Worm (Caenorhabditis elegans) whole organism, late embryonic: ENCODE results near the gene pkc-1.

Experiments used
- C08G9.2 ChIP-seq: sonication (generic microtip); optimal IDR thresholded peaks from 2 replicates; lab custom pipeline; 2016; ENCODE audit warnings: mild to moderate bottlenecking, missing genetic modification characterization, moderate library complexity, missing compliant biosample characterization
- C38D4.7 ChIP-seq: fragments of 200-800 bp; sonication (Bioruptor generic); optimal IDR thresholded peaks from 2 replicates; lab custom pipeline; 2018; ENCODE audit warnings: mild to moderate bottlenecking, missing genetic modification characterization, moderate library complexity, missing compliant biosample characterization
- K02D7.2 ChIP-seq: sonication (generic microtip); optimal IDR thresholded peaks from 2 replicates; lab custom pipeline; 2017; ENCODE audit warnings: mild to moderate bottlenecking, missing genetic modification characterization, missing compliant biosample characterization
- K09A11.1 ChIP-seq: sonication (generic microtip); optimal IDR thresholded peaks from 2 replicates; lab custom pipeline; 2017; ENCODE audit warnings: antibody characterized with exemption, mild to moderate bottlenecking, missing genetic modification characterization, missing compliant biosample characterization; ENCODE audit not compliant: insufficient read depth
- T23F11.4 ChIP-seq: fragments of 200-800 bp; sonication (Bioruptor generic); optimal IDR thresholded peaks from 2 replicates; lab custom pipeline; 2018; ENCODE audit warnings: mild to moderate bottlenecking, missing genetic modification characterization, missing compliant biosample characterization
- Y22D7AL.16 ChIP-seq: sonication (generic microtip); optimal IDR thresholded peaks from 2 replicates; lab custom pipeline; 2016; ENCODE audit warnings: missing genetic modification characterization, missing compliant biosample characterization
- ama-1 ChIP-seq: fragments of 150-350 bp; optimal IDR thresholded peaks from 2 replicates; lab custom pipeline; 2014
- ceh-14 ChIP-seq: sonication (generic microtip); optimal IDR thresholded peaks from 2 replicates; lab custom pipeline; 2016; ENCODE audit warnings: missing genotype, missing genetic modification characterization, missing compliant biosample characterization
- ceh-19 ChIP-seq: fragments of 200-800 bp; sonication (Bioruptor generic); optimal IDR thresholded peaks from 2 replicates; lab custom pipeline; 2018; ENCODE audit warnings: mild to moderate bottlenecking, missing genetic modification characterization, missing compliant biosample characterization
- ceh-22 ChIP-seq: sonication (generic microtip); optimal IDR thresholded peaks from 2 replicates; lab custom pipeline; 2017; ENCODE audit warnings: missing biosample characterization, missing genetic modification characterization
- ceh-24 ChIP-seq: sonication (generic microtip); optimal IDR thresholded peaks from 2 replicates; lab custom pipeline; 2016; ENCODE audit warnings: mild to moderate bottlenecking, missing genetic modification characterization, missing compliant biosample characterization
- ceh-34 ChIP-seq: sonication (generic microtip); optimal IDR thresholded peaks from 2 replicates; lab custom pipeline; 2016; ENCODE audit warnings: mild to moderate bottlenecking, missing genetic modification characterization, missing compliant biosample characterization
- ceh-48 ChIP-seq: sonication (generic microtip); optimal IDR thresholded peaks from 2 replicates; lab custom pipeline; 2016; ENCODE audit warnings: missing genetic modification characterization, inconsistent platforms, missing compliant biosample characterization
- ceh-9 ChIP-seq: sonication (generic microtip); optimal IDR thresholded peaks from 2 replicates; lab custom pipeline; 2016; ENCODE audit warnings: mild to moderate bottlenecking, missing genetic modification characterization, inconsistent platforms, missing compliant biosample characterization
- dve-1 ChIP-seq: sonication (generic microtip); optimal IDR thresholded peaks from 2 replicates; lab custom pipeline; 2017; ENCODE audit warnings: antibody characterized with exemption, mild to moderate bottlenecking, missing genetic modification characterization, missing compliant biosample characterization
- elt-4 ChIP-seq: sonication (generic microtip); optimal IDR thresholded peaks from 2 replicates; lab custom pipeline; 2016; ENCODE audit warnings: missing genetic modification characterization, missing compliant biosample characterization
- ets-4 ChIP-seq: sonication (generic microtip); optimal IDR thresholded peaks from 2 replicates; lab custom pipeline; 2016; ENCODE audit warnings: missing genetic modification characterization, missing compliant biosample characterization
- fax-1 ChIP-seq: sonication (generic microtip); optimal IDR thresholded peaks from 2 replicates; lab custom pipeline; 2016; ENCODE audit warnings: missing genotype, missing genetic modification characterization, missing compliant biosample characterization
- fkh-10 ChIP-seq: fragments of 150-350 bp; optimal IDR thresholded peaks from 2 replicates; lab custom pipeline; 2014; ENCODE audit warnings: missing biosample characterization, missing genetic modification reagents, missing genetic modification characterization
- hlh-13 ChIP-seq: fragments of 200-800 bp; sonication (Bioruptor generic); optimal IDR thresholded peaks from 2 replicates; lab custom pipeline; 2018; ENCODE audit warnings: mild to moderate bottlenecking, missing genetic modification characterization, missing compliant biosample characterization
- hlh-15 ChIP-seq: sonication (generic microtip); optimal IDR thresholded peaks from 2 replicates; lab custom pipeline; 2016; ENCODE audit warnings: missing genetic modification characterization, missing compliant biosample characterization
- hlh-30 ChIP-seq: sonication (generic microtip); optimal IDR thresholded peaks from 2 replicates; lab custom pipeline; 2017; ENCODE audit warnings: antibody characterized with exemption, missing genetic modification characterization, missing compliant biosample characterization; ENCODE audit not compliant: insufficient read depth
- hlh-6 ChIP-seq: sonication (generic microtip); optimal IDR thresholded peaks from 2 replicates; lab custom pipeline; 2016; ENCODE audit warnings: missing genotype, missing genetic modification characterization, missing compliant biosample characterization
- hlh-8 ChIP-seq: sonication (generic microtip); optimal IDR thresholded peaks from 2 replicates; lab custom pipeline; 2016; ENCODE audit warnings: missing genotype, missing genetic modification characterization, missing compliant biosample characterization
- lim-6 ChIP-seq: sonication (generic microtip); optimal IDR thresholded peaks from 2 replicates; lab custom pipeline; 2016; ENCODE audit warnings: missing genetic modification characterization, missing compliant biosample characterization
- lin-11 ChIP-seq: fragments of 200-800 bp; sonication (Bioruptor generic); optimal IDR thresholded peaks from 2 replicates; lab custom pipeline; 2018; ENCODE audit warnings: mild to moderate bottlenecking, missing genetic modification characterization, missing compliant biosample characterization
- madf-2 ChIP-seq: sonication (generic microtip); optimal IDR thresholded peaks from 2 replicates; lab custom pipeline; 2017; ENCODE audit warnings: missing genetic modification characterization, missing compliant biosample characterization
- nfya-1 ChIP-seq: sonication (generic microtip); optimal IDR thresholded peaks from 2 replicates; lab custom pipeline; 2017; ENCODE audit warnings: missing genetic modification characterization, mild to moderate bottlenecking, missing compliant biosample characterization, antibody characterized with exemption, moderate library complexity
- nhr-232 ChIP-seq: sonication (generic microtip); optimal IDR thresholded peaks from 2 replicates; lab custom pipeline; 2016; ENCODE audit warnings: missing genetic modification characterization, missing compliant biosample characterization
- npax-4 ChIP-seq: sonication (generic microtip); optimal IDR thresholded peaks from 2 replicates; lab custom pipeline; 2016; ENCODE audit warnings: missing genetic modification characterization, missing compliant biosample characterization
- odd-2 ChIP-seq: sonication (generic microtip); optimal IDR thresholded peaks from 2 replicates; lab custom pipeline; 2017; ENCODE audit warnings: antibody characterized with exemption, mild to moderate bottlenecking, missing genetic modification characterization, missing compliant biosample characterization
- pag-3 ChIP-seq: sonication (generic microtip); optimal IDR thresholded peaks from 2 replicates; lab custom pipeline; 2016; ENCODE audit warnings: missing compliant biosample characterization, missing genetic modification characterization, borderline replicate concordance
- pat-9 ChIP-seq: fragments of 200-800 bp; sonication (Bioruptor generic); optimal IDR thresholded peaks from 2 replicates; lab custom pipeline; 2018; ENCODE audit warnings: mild to moderate bottlenecking, missing genetic modification characterization, moderate library complexity, missing compliant biosample characterization
- pax-1 ChIP-seq: fragments of 150-350 bp; optimal IDR thresholded peaks from 2 replicates; lab custom pipeline; 2014; ENCODE audit warnings: missing biosample characterization, missing genetic modification characterization
- pha-2 ChIP-seq: sonication (generic microtip); optimal IDR thresholded peaks from 2 replicates; lab custom pipeline; 2017; ENCODE audit warnings: mild to moderate bottlenecking, missing genetic modification characterization, missing compliant biosample characterization
- pha-4 ChIP-seq: fragments of 150-350 bp; optimal IDR thresholded peaks from 2 replicates; lab custom pipeline; 2018; ENCODE audit warnings: missing biosample characterization, missing genetic modification reagents, missing genetic modification characterization
- pqm-1 ChIP-seq: sonication (generic microtip); optimal IDR thresholded peaks from 2 replicates; lab custom pipeline; 2016; ENCODE audit warnings: missing genetic modification characterization, missing compliant biosample characterization
- pros-1 ChIP-seq: fragments of 150-350 bp; optimal IDR thresholded peaks from 2 replicates; lab custom pipeline; 2014; ENCODE audit warnings: missing biosample characterization, missing genetic modification reagents, missing genetic modification characterization
- rnt-1 ChIP-seq: sonication (generic microtip); optimal IDR thresholded peaks from 2 replicates; lab custom pipeline; 2016; ENCODE audit warnings: missing genetic modification characterization, missing compliant biosample characterization
- sox-2 ChIP-seq: fragments of 200-800 bp; sonication (Bioruptor generic); IDR thresholded peaks from 2 replicates; pipeline ENCODE4 v1.3.6; 2022; ENCODE audit warnings: missing genetic modification reagents, missing genetic modification characterization, missing compliant biosample characterization
- sox-4 ChIP-seq: sonication (generic microtip); optimal IDR thresholded peaks from 2 replicates; lab custom pipeline; 2017; ENCODE audit warnings: mild to moderate bottlenecking, missing genetic modification characterization, inconsistent platforms, missing compliant biosample characterization
- syd-9 ChIP-seq: sonication (generic microtip); optimal IDR thresholded peaks from 2 replicates; lab custom pipeline; 2016; ENCODE audit warnings: mild to moderate bottlenecking, missing genetic modification characterization, moderate library complexity, missing compliant biosample characterization
- tbx-2 ChIP-seq: sonication (generic microtip); optimal IDR thresholded peaks from 2 replicates; lab custom pipeline; 2016; ENCODE audit warnings: missing genetic modification characterization, missing compliant biosample characterization
- ttx-3 ChIP-seq: sonication (generic microtip); optimal IDR thresholded peaks from 2 replicates; lab custom pipeline; 2016; ENCODE audit warnings: missing genetic modification reagents, missing genetic modification characterization, missing compliant biosample characterization
- unc-3 ChIP-seq, 2 experiments: fragments of 200-800 bp in 1 of 2; sonication (Bioruptor generic) in 1 of 2; sonication (generic microtip) in 1 of 2; conservative IDR thresholded peaks in 1 of 2; optimal IDR thresholded peaks in 1 of 2; 2 replicates each; pipeline versions ENCODE4 v1.3.6 to Lab custom; 2016 to 2022; ENCODE audit warnings: missing compliant biosample characterization in 2 of 2, missing genetic modification characterization in 2 of 2, missing genetic modification reagents in 1 of 2
- unc-42 ChIP-seq: sonication (generic microtip); optimal IDR thresholded peaks from 2 replicates; lab custom pipeline; 2016; ENCODE audit warnings: missing genotype, missing genetic modification characterization, missing compliant biosample characterization
- zip-5 ChIP-seq: sonication (generic microtip); optimal IDR thresholded peaks from 2 replicates; lab custom pipeline; 2016; ENCODE audit warnings: missing genetic modification characterization, missing compliant biosample characterization

The pkc-1 gene

DNA sequence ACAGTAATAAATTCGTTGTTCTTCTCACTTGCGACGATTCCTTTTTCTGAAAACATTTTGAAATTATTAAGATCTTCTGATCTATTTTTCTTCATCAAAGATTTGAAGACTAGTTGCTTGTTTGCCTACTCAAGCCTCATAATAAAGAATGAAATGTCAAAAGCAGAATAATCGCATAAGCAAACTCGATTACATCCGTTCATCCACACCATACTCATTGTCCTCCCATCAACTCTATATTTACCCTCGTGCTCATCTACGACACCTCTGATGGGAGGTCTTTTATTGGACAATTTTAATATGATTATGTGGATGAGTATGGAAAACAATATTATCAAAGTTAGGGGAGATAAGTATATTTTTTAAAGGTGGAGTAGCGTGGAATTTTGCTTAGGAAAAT, 1.9 kb upstream of the pkc-1 start:
- TF ChIP-seq C08G9.2 (tag; lab: Kevin White, UChicago): no peak
- TF ChIP-seq unc-42: peak; percentile 62
- TF ChIP-seq K02D7.2: no peak

DNA sequence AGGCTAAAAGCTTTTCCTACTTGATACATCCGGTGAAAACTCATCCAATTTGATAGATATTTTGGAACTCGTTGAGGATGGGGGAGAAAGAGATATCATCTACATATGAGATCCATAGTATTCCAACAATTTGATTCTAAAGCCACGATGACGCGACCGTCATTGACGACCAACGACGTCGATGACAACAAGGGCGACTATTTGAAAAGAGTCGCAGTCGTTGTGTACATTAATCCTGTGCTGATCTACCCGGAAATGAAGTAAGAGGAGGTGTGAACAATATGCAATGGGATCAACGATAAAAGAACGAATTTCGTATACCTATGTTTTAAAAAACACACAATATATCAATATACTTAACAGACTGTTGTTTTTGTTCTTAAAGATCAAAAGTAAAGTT, 3.8 kb downstream of the pkc-1 start:
- TF ChIP-seq fkh-10 (GFP tag; lab: Kevin White, UChicago) (no peak), sox-4 (tag; lab: Kevin White, UChicago) (no peak), ceh-24 (tag; lab: Kevin White, UChicago) (no peak), pag-3 (tag; lab: Kevin White, UChicago) (no peak), ceh-9 (tag; lab: Kevin White, UChicago) (no peak), hlh-15 (no peak), elt-4 (tag; lab: Kevin White, UChicago) (no peak), hlh-30 (no peak), unc-3 (GFP tag; conservative IDR thresholded peaks at IDR 0.05; lab: Robert Waterston, UW) (no peak), unc-3 (tag; optimal IDR thresholded peaks at IDR 0.05; lab: Kevin White, UChicago) (no peak), ceh-19 (GFP tag; lab: Kevin White, UChicago) (no peak), madf-2 (tag; lab: Kevin White, UChicago) (no peak), hlh-8 (no peak), C38D4.7 (GFP tag; lab: Kevin White, UChicago) (no peak), T23F11.4 (GFP tag; lab: Kevin White, UChicago) (no peak), K02D7.2 (no peak), lim-6 (no peak)

DNA sequence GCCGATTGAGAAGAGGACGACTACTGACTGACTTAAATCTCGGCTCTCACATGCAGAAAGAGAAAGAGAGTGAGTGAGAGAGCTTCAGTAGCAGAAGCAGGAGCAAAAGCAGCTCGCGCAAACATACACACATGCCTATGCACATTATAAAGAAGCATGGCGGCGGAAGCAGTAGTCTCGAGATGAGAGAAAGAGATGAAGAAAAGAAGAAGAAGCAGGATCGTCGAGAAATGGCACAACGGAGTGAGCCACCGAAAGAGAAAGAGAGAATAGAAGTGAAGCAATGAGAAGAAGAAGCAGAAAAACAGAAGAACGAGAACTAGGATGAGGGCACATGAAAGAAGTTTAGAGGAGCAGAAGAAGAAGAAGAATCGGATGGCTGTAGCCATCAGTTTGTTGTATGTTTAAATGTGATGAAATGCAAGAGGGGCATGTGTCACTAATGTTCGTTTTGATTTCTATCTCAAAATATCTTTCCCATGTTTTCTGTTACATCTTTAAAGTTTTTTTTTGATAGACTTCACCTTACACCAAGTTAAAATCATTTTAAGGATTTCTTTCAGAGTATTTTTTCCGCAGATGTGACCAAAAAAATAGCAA, 5.0 kb downstream of the pkc-1 start:
- TF ChIP-seq T23F11.4 (GFP tag; lab: Kevin White, UChicago): no peak
- no peak for TF ChIP-seq lim-6
- no peak for TF ChIP-seq pag-3 (tag; lab: Kevin White, UChicago)
- no peak for TF ChIP-seq lin-11 (tag; lab: Kevin White, UChicago)
- no peak for TF ChIP-seq odd-2 (tag; lab: Kevin White, UChicago)
- TF ChIP-seq ttx-3 (tag; lab: Kevin White, UChicago): no peak
- peak; percentile 24 for TF ChIP-seq fkh-10 (GFP tag; lab: Kevin White, UChicago)
- no peak for TF ChIP-seq sox-2 (GFP tag; lab: Robert Waterston, UW)
- TF ChIP-seq pat-9: no peak
- no peak for TF ChIP-seq zip-5 (tag; lab: Kevin White, UChicago)
- no peak for TF ChIP-seq ceh-48 (tag; lab: Kevin White, UChicago)
- TF ChIP-seq rnt-1 (tag; lab: Kevin White, UChicago): peak; percentile 16
- TF ChIP-seq Y22D7AL.16: no peak
- no peak for TF ChIP-seq K09A11.1 (tag; lab: Kevin White, UChicago)
- TF ChIP-seq C38D4.7 (GFP tag; lab: Kevin White, UChicago): no peak
- no peak for TF ChIP-seq pha-4 (tag; lab: Kevin White, UChicago)
- no peak for TF ChIP-seq dve-1 (tag; lab: Kevin White, UChicago)
- peak; percentile 53 for TF ChIP-seq tbx-2 (tag; lab: Kevin White, UChicago)
- TF ChIP-seq ceh-9 (tag; lab: Kevin White, UChicago): no peak
- TF ChIP-seq nhr-232 (tag; lab: Kevin White, UChicago): no peak
- peak; percentile 48 for TF ChIP-seq nfya-1 (tag; lab: Kevin White, UChicago)
- no peak for TF ChIP-seq unc-3 (GFP tag; conservative IDR thresholded peaks at IDR 0.05; lab: Robert Waterston, UW)
- TF ChIP-seq unc-3 (tag; optimal IDR thresholded peaks at IDR 0.05; lab: Kevin White, UChicago): peak; percentile 32
- TF ChIP-seq hlh-13: no peak
- no peak for TF ChIP-seq fax-1 (tag; lab: Kevin White, UChicago)
- TF ChIP-seq syd-9: peak; percentile 17
- no peak for TF ChIP-seq pax-1 (tag; lab: Kevin White, UChicago)
- peak; percentile 37 for TF ChIP-seq sox-4 (tag; lab: Kevin White, UChicago)
- no peak for TF ChIP-seq ceh-22 (tag; lab: Kevin White, UChicago)
- TF ChIP-seq pha-2: no peak
- TF ChIP-seq ama-1 (lab: Kevin White, UChicago): no peak
- no peak for TF ChIP-seq pqm-1 (tag; lab: Kevin White, UChicago)
- peak; percentile 50 for TF ChIP-seq hlh-8
- TF ChIP-seq ets-4 (tag; lab: Kevin White, UChicago): no peak
- peak; percentile 62 for TF ChIP-seq ceh-14
- no peak for TF ChIP-seq ceh-34 (tag; lab: Kevin White, UChicago)
- no peak for TF ChIP-seq npax-4 (tag; lab: Kevin White, UChicago)
- TF ChIP-seq pros-1 (tag; lab: Kevin White, UChicago): peak; percentile 53
- TF ChIP-seq hlh-6 (tag; lab: Kevin White, UChicago): peak; percentile 33
